Worm (Caenorhabditis elegans) whole organism, midembryonic: Measurements from ENCODE around the gene T08B1.4.

ENCODE experiments used
- T22C8.4 ChIP-seq: fragments of 200-800 bp; sonication (Bioruptor generic); IDR thresholded peaks from 2 replicates; pipeline ENCODE4 v1.3.6; 2022; ENCODE audit warnings: missing genetic modification characterization, missing compliant biosample characterization
- cog-1 ChIP-seq: sonication (generic microtip); optimal IDR thresholded peaks from 2 replicates; lab custom pipeline; 2016; ENCODE audit warnings: missing genetic modification characterization, missing compliant biosample characterization
- flt-1 ChIP-seq: fragments of 200-800 bp; sonication (Bioruptor generic); IDR thresholded peaks from 2 replicates; pipeline ENCODE4 v1.3.6; 2022; ENCODE audit warnings: missing genetic modification characterization, missing compliant biosample characterization
- klf-2 ChIP-seq: fragments of 200-800 bp; sonication (Bioruptor generic); conservative IDR thresholded peaks from 2 replicates; pipeline ENCODE4 v1.3.6; 2022; ENCODE audit warnings: missing genetic modification reagents, missing genetic modification characterization, missing compliant biosample characterization
- med-1 ChIP-seq: sonication (generic microtip); optimal IDR thresholded peaks from 2 replicates; lab custom pipeline; 2017; ENCODE audit warnings: missing genetic modification characterization, mild to moderate bottlenecking, missing compliant biosample characterization, antibody characterized with exemption, missing genetic modification reagents; ENCODE audit not compliant: insufficient read depth
- ref-1 ChIP-seq: fragments of 200-800 bp; sonication (Bioruptor generic); conservative IDR thresholded peaks from 2 replicates; pipeline ENCODE4 v1.3.6; 2022; ENCODE audit warnings: missing genetic modification reagents, missing genetic modification characterization, missing compliant biosample characterization
- tab-1 ChIP-seq: fragments of 200-800 bp; sonication (Bioruptor generic); IDR thresholded peaks from 2 replicates; pipeline ENCODE4 v1.3.6; 2022; ENCODE audit warnings: missing genetic modification characterization, missing compliant biosample characterization
- ztf-23 ChIP-seq: fragments of 200-800 bp; sonication (Bioruptor generic); IDR thresholded peaks from 2 replicates; pipeline ENCODE4 v1.3.6; 2022; ENCODE audit warnings: missing genetic modification reagents, missing genetic modification characterization, missing compliant biosample characterization
- ztf-29 ChIP-seq: fragments of 200-800 bp; sonication (Bioruptor generic); IDR thresholded peaks from 2 replicates; pipeline ENCODE4 v1.3.6; 2022; ENCODE audit warnings: missing genetic modification reagents, missing genetic modification characterization, missing compliant biosample characterization

T08B1.4 gene

DNA sequence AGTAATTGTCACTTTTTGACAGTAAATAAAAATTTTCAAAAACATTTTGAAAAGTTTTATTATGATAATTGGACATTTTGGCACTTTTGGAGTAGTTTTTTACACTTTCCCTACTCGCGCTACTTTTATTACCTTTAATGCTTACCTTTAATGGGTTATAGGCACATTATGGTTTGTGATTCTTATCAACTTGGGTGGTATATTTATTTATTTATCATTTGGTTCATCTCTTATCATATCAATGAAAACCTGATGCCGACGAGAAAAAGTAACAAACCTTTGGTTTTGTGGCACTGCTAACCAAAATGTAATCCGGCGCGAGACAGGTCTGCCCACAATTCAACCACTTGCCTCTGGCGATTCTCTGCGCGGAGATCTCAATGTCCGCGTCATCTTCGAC is 19.3 kb downstream of the T08B1.4 start:
- TF ChIP-seq med-1 (GFP tag; lab: Kevin White, UChicago) (no peak), ztf-23 (no peak), T22C8.4 (no peak)

DNA sequence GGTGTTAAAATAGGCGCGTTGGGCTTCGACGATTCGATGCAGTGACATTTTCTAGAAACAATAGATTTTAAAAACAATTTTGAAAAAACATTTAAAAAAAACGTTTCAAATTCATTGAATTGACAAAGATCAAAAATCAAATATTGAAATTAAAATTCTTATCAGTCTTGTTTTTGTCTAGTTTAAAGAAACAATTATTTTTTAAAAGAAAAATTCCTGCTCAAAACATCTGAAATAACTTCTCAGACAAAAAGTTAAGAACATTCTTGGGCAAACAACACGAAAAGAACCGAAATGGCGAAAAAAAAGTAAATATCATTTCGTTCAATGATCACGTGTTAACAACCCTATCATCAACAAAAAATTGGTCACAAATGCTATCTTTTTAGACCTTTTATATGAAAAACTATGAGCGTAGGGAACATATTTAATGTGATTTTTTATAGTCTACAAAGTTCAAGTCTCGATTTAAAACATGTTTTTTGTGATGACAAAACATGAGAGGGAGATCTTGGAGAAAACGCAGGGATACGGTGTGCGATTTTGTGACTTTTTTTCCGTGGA is 20.5 kb downstream of the T08B1.4 start, which contains the start of gene alh-5:
TSS of gene alh-5 (minus strand) at position 51 of the 564 bp plus-strand sequence.
- no peak for TF ChIP-seq flt-1 (GFP tag; lab: Robert Waterston, UW)
- no peak for TF ChIP-seq med-1 (GFP tag; lab: Kevin White, UChicago)
- TF ChIP-seq ref-1 (GFP tag; lab: Robert Waterston, UW): no peak
- no peak for TF ChIP-seq ztf-23
- no peak for TF ChIP-seq tab-1
- no peak for TF ChIP-seq klf-2 (GFP tag; lab: Robert Waterston, UW)
- TF ChIP-seq cog-1 (tag; lab: Kevin White, UChicago): no peak
- TF ChIP-seq ztf-29 (GFP tag; lab: Robert Waterston, UW): no peak
- TF ChIP-seq T22C8.4: no peak

ce11 chrV:2004229-2004628 is 25.2 kb downstream of the T08B1.4 start, which contains the start of gene clec-206:
Gene clec-206, minus strand, starts transcription at chrV:2004329.
- no peak for TF ChIP-seq ztf-23

DNA sequence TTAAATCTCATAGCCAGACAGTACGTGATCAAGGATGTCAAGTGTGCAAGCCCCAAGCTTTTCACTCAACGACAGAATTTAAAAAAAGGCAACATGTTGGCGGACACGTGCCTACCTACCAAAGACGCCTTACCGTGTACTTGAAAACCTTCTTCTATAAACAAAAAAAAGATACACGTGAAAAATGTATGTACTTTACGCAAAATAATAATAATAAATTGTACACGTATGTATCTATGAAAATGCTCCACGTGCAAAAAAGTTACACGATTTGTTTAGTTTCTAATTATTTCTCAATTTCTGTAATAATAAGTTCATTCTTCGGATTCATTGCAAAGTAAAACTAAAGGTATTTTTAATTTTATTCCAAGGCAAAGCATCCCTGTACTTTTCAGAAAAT is 25.6 kb downstream of the T08B1.4 start, which contains the start of gene cysl-4:
TSS of gene cysl-4 (plus strand) at position 301 of the 400 bp plus-strand sequence.
- TF ChIP-seq med-1 (GFP tag; lab: Kevin White, UChicago) (no peak), tab-1 (no peak), ztf-29 (GFP tag; lab: Robert Waterston, UW) (no peak), klf-2 (GFP tag; lab: Robert Waterston, UW) (no peak), cog-1 (tag; lab: Kevin White, UChicago) (no peak), ztf-23 (no peak), T22C8.4 (no peak), ref-1 (GFP tag; lab: Robert Waterston, UW) (no peak), flt-1 (GFP tag; lab: Robert Waterston, UW) (no peak)

DNA sequence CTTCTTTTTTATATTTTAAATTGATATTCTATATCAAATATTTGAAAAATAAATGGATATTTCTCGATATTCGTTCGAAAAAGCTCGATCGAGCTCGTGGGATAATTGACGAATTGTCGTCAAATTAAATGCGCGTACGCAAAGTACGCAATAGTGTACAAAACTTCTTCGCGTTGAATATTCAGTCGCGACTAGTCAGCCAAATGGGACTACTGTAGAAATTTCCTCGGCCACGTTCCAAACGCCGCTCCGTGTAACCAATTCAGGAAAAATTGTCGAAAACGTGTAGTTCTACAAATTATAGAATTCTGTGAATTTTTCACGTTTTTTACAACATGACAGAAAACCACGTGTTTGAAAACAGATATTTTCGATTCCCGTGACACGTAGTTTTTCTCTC is 29.3 kb downstream of the T08B1.4 start:
- TF ChIP-seq med-1 (GFP tag; lab: Kevin White, UChicago): no peak
- TF ChIP-seq ztf-23: no peak
- TF ChIP-seq cog-1 (tag; lab: Kevin White, UChicago): no peak
- TF ChIP-seq ztf-29 (GFP tag; lab: Robert Waterston, UW): no peak
- no peak for TF ChIP-seq klf-2 (GFP tag; lab: Robert Waterston, UW)
- no peak for TF ChIP-seq ref-1 (GFP tag; lab: Robert Waterston, UW)
- no peak for TF ChIP-seq tab-1
- TF ChIP-seq T22C8.4: no peak
- no peak for TF ChIP-seq flt-1 (GFP tag; lab: Robert Waterston, UW)

- TF ChIP-seq flt-1 (GFP tag; lab: Robert Waterston, UW) (no peak), ref-1 (GFP tag; lab: Robert Waterston, UW) (no peak), cog-1 (tag; lab: Kevin White, UChicago) (no peak), ztf-23 (no peak), tab-1 (no peak), T22C8.4 (no peak), klf-2 (GFP tag; lab: Robert Waterston, UW) (no peak), med-1 (GFP tag; lab: Kevin White, UChicago) (no peak)
Measured at ce11 chrV:2011777-2012176, 32.7 kb downstream of the T08B1.4 start, which contains the start of gene F59A7.7. Gene F59A7.7, plus strand, starts transcription at chrV:2012077.

DNA sequence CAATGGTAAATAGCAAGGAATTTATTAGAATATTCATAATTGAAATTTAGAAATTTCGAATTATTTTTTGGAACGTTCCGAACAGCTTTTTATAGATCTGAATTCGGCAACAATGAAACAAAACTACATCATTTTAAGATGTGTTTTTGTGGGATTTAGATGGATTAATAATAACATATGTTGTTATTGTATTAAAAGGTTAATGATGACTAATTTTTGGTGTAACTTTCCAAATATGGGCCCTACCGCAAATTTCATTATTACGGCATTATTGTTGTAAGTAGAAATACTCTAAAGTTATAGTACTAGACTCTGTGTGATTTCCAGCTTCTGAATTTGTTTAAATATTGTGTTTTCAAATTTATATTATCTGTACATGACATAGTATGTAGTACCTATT is 34.8 kb downstream of the T08B1.4 start, which contains the start of gene F59A7.11:
TSS of gene F59A7.11 (minus strand) at position 101 of the 400 bp plus-strand sequence.
- no peak for TF ChIP-seq cog-1 (tag; lab: Kevin White, UChicago)
- TF ChIP-seq flt-1 (GFP tag; lab: Robert Waterston, UW): no peak
- TF ChIP-seq ztf-29 (GFP tag; lab: Robert Waterston, UW): no peak
- TF ChIP-seq T22C8.4: no peak
- no peak for TF ChIP-seq med-1 (GFP tag; lab: Kevin White, UChicago)
- TF ChIP-seq tab-1: no peak

DNA sequence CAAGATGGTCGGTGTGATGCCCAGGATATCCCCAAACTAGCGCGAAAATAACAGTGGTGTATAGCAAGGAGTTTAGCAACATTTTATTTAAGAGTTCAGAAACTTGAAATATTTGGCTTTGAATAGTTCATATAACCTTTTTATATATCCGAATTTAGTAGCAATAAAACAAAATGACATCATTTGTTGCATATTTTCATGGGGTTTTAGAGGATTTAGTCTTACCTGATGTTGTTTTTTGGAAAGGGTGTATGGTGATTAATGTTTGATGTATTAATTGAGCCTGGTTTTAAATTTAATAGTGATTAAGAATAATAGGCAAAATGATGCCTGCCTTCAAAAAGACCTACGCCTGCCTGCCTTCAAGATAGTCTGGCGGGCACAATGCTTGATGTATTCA is 37.4 kb downstream of the T08B1.4 start, which contains the start of gene F59A7.2:
TSS of gene F59A7.2 (minus strand) at position 101 of the 400 bp plus-strand sequence.
- TF ChIP-seq flt-1 (GFP tag; lab: Robert Waterston, UW) (no peak), tab-1 (no peak), med-1 (GFP tag; lab: Kevin White, UChicago) (no peak), T22C8.4 (no peak), klf-2 (GFP tag; lab: Robert Waterston, UW) (no peak), ztf-23 (no peak), ref-1 (GFP tag; lab: Robert Waterston, UW) (no peak), cog-1 (tag; lab: Kevin White, UChicago) (no peak)

ce11 chrV:2018689-2019088 is 39.6 kb downstream of the T08B1.4 start, which contains the start of gene F59A7.14:
Gene F59A7.14, plus strand, starts transcription at chrV:2018989.
- no peak for TF ChIP-seq cog-1 (tag; lab: Kevin White, UChicago)
- no peak for TF ChIP-seq ref-1 (GFP tag; lab: Robert Waterston, UW)
- TF ChIP-seq flt-1 (GFP tag; lab: Robert Waterston, UW): no peak
- TF ChIP-seq ztf-29 (GFP tag; lab: Robert Waterston, UW): no peak
- TF ChIP-seq ztf-23: no peak
- no peak for TF ChIP-seq tab-1
- TF ChIP-seq med-1 (GFP tag; lab: Kevin White, UChicago): no peak

DNA sequence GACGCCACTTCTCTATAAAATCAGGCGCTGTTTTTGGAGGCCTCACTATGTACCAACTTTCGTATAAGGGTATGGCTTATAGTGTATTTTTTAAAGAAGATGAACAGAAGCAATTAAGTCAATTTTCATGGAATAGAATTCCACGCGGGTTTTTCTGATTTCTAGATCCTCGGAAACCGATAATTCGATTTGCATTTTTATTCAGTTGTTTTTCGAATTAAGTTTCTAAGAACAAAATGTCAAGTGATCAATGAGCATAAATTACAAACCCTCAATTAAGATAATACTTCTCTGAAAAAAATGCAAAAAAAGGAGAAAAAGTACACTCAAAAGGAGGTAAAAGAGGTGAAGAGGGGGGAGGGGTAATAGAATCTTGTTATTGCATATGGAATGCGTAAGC is 42.2 kb downstream of the T08B1.4 start:
- no peak for TF ChIP-seq flt-1 (GFP tag; lab: Robert Waterston, UW)
- no peak for TF ChIP-seq tab-1
- no peak for TF ChIP-seq med-1 (GFP tag; lab: Kevin White, UChicago)
- TF ChIP-seq T22C8.4: no peak
- TF ChIP-seq ztf-23: no peak
- TF ChIP-seq cog-1 (tag; lab: Kevin White, UChicago): no peak
- TF ChIP-seq ztf-29 (GFP tag; lab: Robert Waterston, UW): no peak
- TF ChIP-seq ref-1 (GFP tag; lab: Robert Waterston, UW): no peak
- TF ChIP-seq klf-2 (GFP tag; lab: Robert Waterston, UW): no peak
